Worm (Caenorhabditis elegans): ENCODE results near the gene tpst-1.

- TF ChIP-seq odd-2 (tag; optimal IDR thresholded peaks at IDR 0.05) (no peak), ceh-34 (tag; optimal IDR thresholded peaks at IDR 0.05) (no peak), ceh-22 (tag; optimal IDR thresholded peaks at IDR 0.05) (no peak), rnt-1 (tag; optimal IDR thresholded peaks at IDR 0.05) (no peak), tbx-2 (tag; optimal IDR thresholded peaks at IDR 0.05) (no peak), unc-55 (GFP tag; optimal IDR thresholded peaks at IDR 0.05) (no peak), ama-1 (optimal IDR thresholded peaks at IDR 0.05) (no peak), mec-3 (tag; optimal IDR thresholded peaks at IDR 0.05; ENCODE audit: borderline replicate concordance) (no peak), pha-4 (tag; optimal IDR thresholded peaks at IDR 0.05) (no peak), ceh-19 (GFP tag; optimal IDR thresholded peaks at IDR 0.05) (no peak), ceh-18 (tag; optimal IDR thresholded peaks at IDR 0.05) (no peak)
Observed at ce11 chrIII:12639214-12639613, 22.9 kb downstream of the tpst-1 start.
